Fruit fly (Drosophila melanogaster): ENCODE measurements around the gene CG15498.

DNA sequence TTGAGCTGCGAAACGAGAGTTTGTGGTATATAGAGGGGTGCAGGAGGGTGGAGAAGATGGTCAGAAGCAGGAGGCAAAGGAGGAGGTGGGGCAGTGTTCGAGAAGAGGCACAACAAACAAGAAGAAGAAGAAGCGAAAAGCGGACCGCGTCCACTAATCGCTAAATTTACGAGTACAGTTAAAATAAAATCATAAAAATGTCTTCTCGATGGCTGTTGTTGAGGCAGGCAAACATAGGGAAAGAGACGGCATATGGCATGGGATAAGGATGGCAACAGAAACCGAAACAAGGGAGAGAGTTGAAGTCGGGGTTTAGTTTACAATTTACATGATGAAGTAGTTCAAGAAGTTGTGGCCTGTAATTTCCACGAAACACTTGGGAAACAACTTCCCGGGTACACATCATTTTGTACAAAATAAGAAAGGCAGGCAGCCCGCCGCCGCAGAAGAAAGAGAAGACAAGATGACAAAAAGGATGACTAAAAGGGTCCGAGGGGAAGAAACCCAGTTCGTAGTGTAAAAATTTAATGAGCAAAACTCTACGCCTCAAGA is 42.8 kb upstream of the CG15498 start:
- no peak for TF ChIP-seq insv (optimal IDR thresholded peaks at IDR 0.05)
- no peak for TF ChIP-seq Sin3A (optimal IDR thresholded peaks at IDR 0.05)
- no peak for TF ChIP-seq psq (optimal IDR thresholded peaks at IDR 0.05)
- no peak for TF ChIP-seq Myc (optimal IDR thresholded peaks at IDR 0.05)
- no peak for TF ChIP-seq h (optimal IDR thresholded peaks at IDR 0.05)
